Worm (Caenorhabditis elegans): ENCODE measurements around the gene nspd-4.
"Not testable (repeated sequence)": the region's sequence is repeated elsewhere in the genome, so short reads cannot be mapped to it uniquely, and the experiment has no call there.

Gene nspd-4

ce11 chrII:4842143-4842658 lies at the start of gene nspd-4, which contains the start of gene T23B7.2:
nspd-4 (plus strand) TSS chrII:4842608.
T23B7.2 (minus strand) TSS chrII:4842243.
- TF ChIP-seq unc-62 (GFP tag; optimal IDR thresholded peaks at IDR 0.05): not testable (repeated sequence)

ce11 chrII:4793320-4793719 lies 49.1 kb upstream of the nspd-4 start:
- TF ChIP-seq unc-62 (GFP tag; optimal IDR thresholded peaks at IDR 0.05): no peak

ce11 chrII:4795461-4795860 lies 46.9 kb upstream of the nspd-4 start, which contains the start of gene C33F10.4:
C33F10.4 (plus strand) TSS chrII:4795761.
- no peak for TF ChIP-seq unc-62 (GFP tag; optimal IDR thresholded peaks at IDR 0.05)

ce11 chrII:4797071-4797470 lies 45.3 kb upstream of the nspd-4 start, which contains the start of gene C33F10.14:
C33F10.14 (plus strand) TSS chrII:4797371.
- TF ChIP-seq unc-62 (GFP tag; optimal IDR thresholded peaks at IDR 0.05): no peak

DNA sequence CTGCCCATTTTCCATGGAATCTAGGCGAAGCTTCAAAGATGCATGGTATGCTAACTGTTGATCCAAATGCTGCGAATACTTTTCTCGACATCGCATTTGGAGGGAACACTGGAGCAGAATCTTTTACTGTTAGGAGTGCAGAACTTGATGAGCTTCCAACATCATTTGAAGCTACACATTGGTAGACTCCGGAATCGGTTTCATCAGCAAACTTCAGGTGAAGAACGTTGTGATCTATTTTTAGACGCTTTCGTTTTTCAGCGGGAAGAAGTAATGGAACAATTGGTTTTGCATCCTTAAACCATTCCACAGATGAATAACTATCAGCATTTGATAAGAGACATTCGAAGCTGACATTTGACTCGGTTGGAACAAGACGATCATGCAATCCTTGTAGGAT lies 41.9 kb upstream of the nspd-4 start:
- TF ChIP-seq unc-62 (GFP tag; optimal IDR thresholded peaks at IDR 0.05): no peak

DNA sequence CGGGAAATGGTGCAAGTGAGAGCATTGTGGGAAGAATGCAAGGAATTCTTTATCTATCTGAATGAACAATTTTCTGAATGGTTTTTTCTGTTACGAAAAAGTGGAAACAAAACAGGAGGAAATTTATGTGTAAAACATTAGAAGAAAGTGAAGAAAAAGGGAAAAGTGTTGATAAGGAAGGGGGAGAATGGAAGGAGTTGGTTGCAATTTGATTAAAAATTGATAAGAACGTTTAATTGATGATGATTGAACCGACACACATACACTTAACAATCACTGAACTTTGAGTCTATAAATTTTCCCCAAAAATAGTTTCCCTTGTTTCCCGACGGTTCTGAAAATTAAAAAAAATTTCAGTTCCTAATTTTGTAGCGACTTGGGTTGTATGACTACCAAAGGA lies 39.5 kb upstream of the nspd-4 start:
- no peak for TF ChIP-seq unc-62 (GFP tag; optimal IDR thresholded peaks at IDR 0.05)

ce11 chrII:4805799-4806198 lies 36.6 kb upstream of the nspd-4 start:
- no peak for TF ChIP-seq unc-62 (GFP tag; optimal IDR thresholded peaks at IDR 0.05)

DNA sequence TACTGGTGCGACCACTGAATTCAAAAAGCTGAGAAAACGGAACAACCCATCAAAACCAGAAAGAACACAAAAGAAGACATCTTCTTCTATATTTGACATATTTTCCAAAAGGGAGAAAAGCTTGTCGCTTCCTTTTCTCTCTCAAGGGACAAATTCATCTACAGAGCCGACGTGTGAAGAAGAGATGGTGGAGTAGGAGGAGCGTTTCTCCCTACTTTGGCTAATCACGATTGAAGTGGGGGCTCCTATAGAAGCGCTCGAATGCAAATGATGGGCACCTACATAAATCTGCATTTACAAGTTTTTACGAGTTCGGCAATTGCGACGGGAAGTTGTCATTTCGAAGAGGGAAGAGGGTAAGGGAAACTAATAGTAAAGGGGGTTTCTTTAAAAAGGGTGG lies 36.1 kb upstream of the nspd-4 start:
- TF ChIP-seq unc-62 (GFP tag; optimal IDR thresholded peaks at IDR 0.05): no peak

DNA sequence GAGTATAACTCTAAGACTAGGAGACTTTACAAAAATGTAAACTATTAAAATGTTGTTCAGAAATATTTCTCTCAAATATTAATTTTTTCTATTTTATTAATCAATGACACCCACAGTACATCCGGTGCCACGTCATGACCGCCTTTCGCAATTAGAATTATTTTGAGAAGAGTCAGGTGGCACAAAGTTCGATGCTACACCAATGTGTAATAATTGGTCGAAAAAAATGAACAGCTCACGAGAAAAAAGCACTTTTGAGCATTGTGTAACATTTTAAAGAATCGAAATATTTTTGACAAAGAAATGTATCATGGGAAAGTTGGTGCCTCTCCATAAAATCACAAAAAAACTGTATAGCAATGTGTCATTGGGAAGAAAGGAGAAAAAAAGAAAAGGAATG lies 35.7 kb upstream of the nspd-4 start:
- no peak for TF ChIP-seq unc-62 (GFP tag; optimal IDR thresholded peaks at IDR 0.05)

DNA sequence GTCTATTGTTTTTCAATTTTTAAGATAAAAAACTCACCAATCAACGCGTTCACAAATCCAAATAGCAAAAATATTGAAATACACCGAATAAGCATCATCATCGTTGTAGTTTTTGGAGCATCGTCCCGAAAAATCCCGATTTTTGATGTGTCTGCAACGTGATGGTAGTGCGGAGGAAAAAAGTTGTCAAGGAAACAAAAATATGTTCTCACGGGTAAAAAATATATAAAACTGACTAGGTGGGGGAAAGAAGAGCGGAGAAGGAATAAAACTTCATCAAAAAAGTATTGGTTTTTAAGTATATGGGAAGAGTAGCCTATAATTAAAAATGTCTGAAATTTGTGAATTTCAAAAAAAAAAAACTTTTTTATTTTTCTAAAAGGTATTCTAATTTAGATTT lies 30.4 kb upstream of the nspd-4 start, which contains the start of gene rig-6:
Gene rig-6 (minus strand): TSS at position 101 of the 400 bp plus-strand sequence.
- no peak for TF ChIP-seq unc-62 (GFP tag; optimal IDR thresholded peaks at IDR 0.05)

- TF ChIP-seq unc-62 (GFP tag; optimal IDR thresholded peaks at IDR 0.05): no peak
These were observed 27.1 kb upstream of the nspd-4 start for ce11 chrII:4815356-4815755.

ce11 chrII:4818780-4819179 lies 23.6 kb upstream of the nspd-4 start:
- TF ChIP-seq unc-62 (GFP tag; optimal IDR thresholded peaks at IDR 0.05): no peak

ce11 chrII:4821739-4822138 lies 20.7 kb upstream of the nspd-4 start, which contains the start of gene lact-5:
lact-5 (minus strand) TSS chrII:4821739.
- no peak for TF ChIP-seq unc-62 (GFP tag; optimal IDR thresholded peaks at IDR 0.05)

DNA sequence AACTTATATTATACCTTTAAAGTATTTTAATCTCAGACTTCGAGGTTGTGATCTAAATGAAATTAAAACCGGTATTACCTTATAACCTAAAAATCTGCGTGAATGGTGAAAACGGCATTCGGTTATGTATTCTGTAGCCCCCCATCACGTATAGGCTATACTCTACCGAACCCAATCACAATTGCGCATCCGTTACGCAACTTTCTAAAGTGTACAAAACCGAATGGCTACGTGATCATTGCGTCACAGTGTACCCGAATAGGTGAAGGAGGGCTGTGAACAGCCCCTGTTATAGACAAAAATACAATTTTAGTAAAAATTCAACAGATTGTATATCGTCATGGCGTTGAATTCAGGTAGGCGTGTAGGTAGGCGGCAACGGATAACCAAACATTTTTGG lies 19.8 kb upstream of the nspd-4 start:
- no peak for TF ChIP-seq unc-62 (GFP tag; optimal IDR thresholded peaks at IDR 0.05)

DNA sequence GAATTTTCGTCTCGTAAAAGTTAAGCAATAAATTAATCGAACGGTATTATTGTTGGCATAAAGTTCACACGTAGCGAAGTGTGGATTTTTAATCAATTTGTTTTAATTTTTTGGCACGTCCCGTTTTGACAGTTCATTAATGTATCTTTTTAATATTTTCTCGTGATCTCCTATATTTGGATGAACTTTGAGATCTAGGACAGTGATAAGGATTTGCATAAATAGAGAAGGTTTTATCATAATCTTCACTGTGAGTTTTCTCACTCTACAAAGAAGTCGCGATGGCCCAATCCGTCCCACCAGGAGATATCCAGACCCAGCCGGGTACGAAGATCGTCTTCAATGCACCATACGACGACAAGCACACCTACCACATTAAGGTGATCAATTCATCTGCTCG lies 17.3 kb upstream of the nspd-4 start, which contains the start of the genes C33F10.8 and msp-40:
Gene C33F10.8 (minus strand): TSS at position 101 of the 400 bp plus-strand sequence.
Gene msp-40 (plus strand): TSS at position 282 of the 400 bp plus-strand sequence.
- TF ChIP-seq unc-62 (GFP tag; optimal IDR thresholded peaks at IDR 0.05): not testable (repeated sequence)

DNA sequence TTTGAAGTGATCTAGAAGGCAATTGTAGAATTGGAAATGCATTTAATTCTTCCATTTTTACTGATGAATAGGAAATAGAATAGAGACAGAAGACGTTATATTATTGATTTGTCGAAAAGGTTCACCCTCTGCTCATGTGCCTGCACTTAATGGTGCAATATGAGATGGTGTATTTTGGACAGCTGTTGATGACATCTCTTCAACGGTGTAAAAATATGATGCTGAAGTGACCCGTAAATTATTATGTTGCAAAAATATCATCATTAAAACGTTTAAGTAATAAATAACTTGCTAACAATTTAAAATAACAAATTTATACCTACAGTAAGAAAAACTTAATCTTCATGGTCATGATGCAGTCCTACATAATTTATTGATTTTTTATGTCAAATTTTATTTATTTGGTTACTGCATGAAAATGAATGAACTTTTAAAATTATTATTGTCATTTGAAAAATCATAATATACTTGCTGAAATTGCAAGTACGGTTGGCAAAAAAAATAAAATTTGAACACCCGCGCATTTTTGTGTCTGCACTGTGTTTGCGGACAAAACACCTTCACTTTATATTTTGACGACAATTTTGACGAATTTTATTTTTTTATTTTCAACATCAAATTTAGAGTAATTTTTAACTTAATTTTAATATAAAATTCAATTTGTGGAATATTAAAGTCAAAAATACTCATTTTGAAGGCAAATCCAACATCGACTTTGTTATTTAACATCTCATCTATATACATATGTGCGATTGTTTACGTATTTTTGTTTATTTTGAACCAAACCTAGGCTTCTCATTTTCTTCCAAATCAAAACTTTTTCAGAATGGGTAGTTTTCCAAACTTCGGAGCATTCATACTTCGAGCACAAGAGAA lies 14.4 kb upstream of the nspd-4 start, which contains the start of the genes fbxb-88 and tbck-1:
Gene fbxb-88 (minus strand): TSS at position 151 of the 876 bp plus-strand sequence.
Gene tbck-1 (plus strand): TSS at position 826 of the 876 bp plus-strand sequence.
- no peak for TF ChIP-seq unc-62 (GFP tag; optimal IDR thresholded peaks at IDR 0.05)

All from whole organism, dauer.